Worm (Caenorhabditis elegans) whole organism, L4 larva: ENCODE data around the gene ZC239.4.

Experiments
- D1046.2 ChIP-seq: fragments of 200-800 bp; sonication (Bioruptor generic); IDR thresholded peaks from 2 replicates; pipeline ENCODE4 v1.3.6; 2022; ENCODE audit warnings: missing genetic modification characterization, missing compliant biosample characterization
- F49E8.2 ChIP-seq: sonication (generic microtip); optimal IDR thresholded peaks from 2 replicates; lab custom pipeline; 2016; ENCODE audit warnings: missing compliant biosample characterization, mild to moderate bottlenecking, missing genetic modification characterization, borderline replicate concordance
- Y75B8A.6 ChIP-seq: fragments of 200-800 bp; sonication (Bioruptor generic); IDR thresholded peaks from 2 replicates; pipeline ENCODE4 v1.3.6; 2022; ENCODE audit warnings: missing genetic modification reagents, missing genetic modification characterization, missing compliant biosample characterization
- ZK337.2 ChIP-seq: fragments of 200-800 bp; sonication (Bioruptor generic); IDR thresholded peaks from 2 replicates; pipeline ENCODE4 v1.3.6; 2022; ENCODE audit warnings: missing genetic modification reagents, missing genetic modification characterization, missing compliant biosample characterization
- aha-1 ChIP-seq: fragments of 150-350 bp; peaks from one replicate; lab custom pipeline; 2014; ENCODE audit warnings: missing biosample characterization, missing genetic modification characterization
- aly-2 ChIP-seq: sonication (generic microtip); optimal IDR thresholded peaks from 2 replicates; lab custom pipeline; 2018; ENCODE audit warnings: missing biosample characterization, missing genetic modification characterization
- ama-1 ChIP-seq: fragments of 150-350 bp; optimal IDR thresholded peaks from 2 replicates; lab custom pipeline; 2014; ENCODE audit warnings: inconsistent platforms, mixed read lengths
- attf-4 ChIP-seq: sonication (generic microtip); optimal IDR thresholded peaks from 3 replicates; lab custom pipeline; 2017; ENCODE audit warnings: missing biosample characterization, missing genetic modification characterization
- ceh-82 ChIP-seq: sonication (generic microtip); optimal IDR thresholded peaks from 2 replicates; lab custom pipeline; 2017; ENCODE audit warnings: missing biosample characterization, missing genetic modification characterization
- ctbp-1 ChIP-seq: fragments of 200-800 bp; sonication (Bioruptor generic); IDR thresholded peaks from 2 replicates; pipeline ENCODE4 v1.3.6; 2022; ENCODE audit warnings: missing genetic modification reagents, missing genetic modification characterization, missing compliant biosample characterization
- daf-16 ChIP-seq, 3 experiments: sonication (generic microtip); optimal IDR thresholded peaks; 2 replicates each; lab custom pipeline; 2016 to 2017; ENCODE audit warnings: missing genetic modification characterization in 3 of 3, missing genetic modification reagents in 3 of 3, mild to moderate bottlenecking in 2 of 3, missing compliant biosample characterization in 2 of 3, missing biosample characterization in 1 of 3, moderate library complexity in 1 of 3
- dmd-6 ChIP-seq: fragments of 200-800 bp; sonication (Bioruptor generic); IDR thresholded peaks from 2 replicates; pipeline ENCODE4 v1.3.6; 2022; ENCODE audit warnings: missing genetic modification reagents, missing genetic modification characterization, missing compliant biosample characterization
- dmd-8 ChIP-seq: fragments of 200-800 bp; sonication (Bioruptor generic); IDR thresholded peaks from 2 replicates; pipeline ENCODE4 v1.3.6; 2022; ENCODE audit warnings: missing genetic modification characterization, missing compliant biosample characterization
- dve-1 ChIP-seq: sonication (generic microtip); optimal IDR thresholded peaks from 2 replicates; lab custom pipeline; 2017; ENCODE audit warnings: antibody characterized with exemption, mild to moderate bottlenecking, missing genetic modification characterization, missing compliant biosample characterization; ENCODE audit not compliant: insufficient read depth
- fos-1 ChIP-seq: fragments of 150-350 bp; optimal IDR thresholded peaks from 2 replicates; lab custom pipeline; 2014; ENCODE audit warnings: missing biosample characterization, missing genetic modification characterization
- hif-1 ChIP-seq, 2 experiments: sonication (generic microtip); optimal IDR thresholded peaks; 2 replicates each; lab custom pipeline; 2016 to 2017; ENCODE audit warnings: missing compliant biosample characterization in 2 of 2, missing genetic modification characterization in 2 of 2, missing genetic modification reagents in 2 of 2, missing genotype in 2 of 2, mild to moderate bottlenecking in 1 of 2
- hlh-11 ChIP-seq: fragments of 200-800 bp; sonication (Bioruptor generic); optimal IDR thresholded peaks from 2 replicates; lab custom pipeline; 2018; ENCODE audit warnings: mild to moderate bottlenecking, missing genetic modification characterization, missing compliant biosample characterization
- hlh-30 ChIP-seq: sonication (generic microtip); optimal IDR thresholded peaks from 2 replicates; lab custom pipeline; 2017; ENCODE audit warnings: antibody characterized with exemption, mild to moderate bottlenecking, missing genetic modification characterization, missing compliant biosample characterization; ENCODE audit not compliant: insufficient read depth
- jun-1 ChIP-seq: fragments of 150-350 bp; optimal IDR thresholded peaks from 2 replicates; lab custom pipeline; 2014; ENCODE audit warnings: missing biosample characterization, missing genetic modification reagents, missing genetic modification characterization
- lin-1 ChIP-seq: fragments of 200-800 bp; sonication (Bioruptor generic); IDR thresholded peaks from 2 replicates; pipeline ENCODE4 v1.3.6; 2022; ENCODE audit warnings: missing genetic modification reagents, missing genetic modification characterization, missing compliant biosample characterization
- lin-38 ChIP-seq: fragments of 200-800 bp; sonication (Bioruptor generic); IDR thresholded peaks from 2 replicates; pipeline ENCODE4 v1.3.6; 2022; ENCODE audit warnings: missing genetic modification reagents, missing genetic modification characterization, missing compliant biosample characterization
- madf-5 ChIP-seq, 2 experiments: fragments of 200-800 bp; sonication (Bioruptor generic); IDR thresholded peaks; 2 replicates each; pipeline ENCODE4 v1.3.6; 2022; ENCODE audit warnings: missing compliant biosample characterization in 2 of 2, missing genetic modification characterization in 2 of 2
- madf-9 ChIP-seq: fragments of 200-800 bp; sonication (Bioruptor generic); conservative IDR thresholded peaks from 2 replicates; pipeline ENCODE4 v1.3.6; 2022; ENCODE audit warnings: missing genetic modification reagents, missing genetic modification characterization, missing compliant biosample characterization
- mdt-29 ChIP-seq: fragments of 200-800 bp; sonication (Bioruptor generic); IDR thresholded peaks from 2 replicates; pipeline ENCODE4 v1.3.6; 2022; ENCODE audit warnings: missing genetic modification reagents, missing genetic modification characterization, missing compliant biosample characterization
- mes-2 ChIP-seq: sonication (generic microtip); optimal IDR thresholded peaks from 2 replicates; lab custom pipeline; 2016; ENCODE audit warnings: missing genotype, mild to moderate bottlenecking, missing genetic modification characterization, missing compliant biosample characterization; ENCODE audit not compliant: poor library complexity, severe bottlenecking
- mxl-3 ChIP-seq: fragments of 200-800 bp; sonication (Bioruptor generic); optimal IDR thresholded peaks from 2 replicates; lab custom pipeline; 2018; ENCODE audit warnings: mild to moderate bottlenecking, missing genetic modification characterization, missing compliant biosample characterization
- nhr-10 ChIP-seq: fragments of 150-350 bp; optimal IDR thresholded peaks from 2 replicates; lab custom pipeline; 2014; ENCODE audit warnings: missing biosample characterization, missing genetic modification characterization
- nhr-102 ChIP-seq: sonication (generic microtip); optimal IDR thresholded peaks from 2 replicates; lab custom pipeline; 2016; ENCODE audit warnings: mild to moderate bottlenecking, missing genetic modification characterization, moderate library complexity, missing compliant biosample characterization
- nhr-11 ChIP-seq: fragments of 150-350 bp; optimal IDR thresholded peaks from 2 replicates; lab custom pipeline; 2014; ENCODE audit warnings: missing biosample characterization, missing genetic modification characterization
- nhr-111 ChIP-seq: fragments of 200-800 bp; sonication (Bioruptor generic); optimal IDR thresholded peaks from 2 replicates; lab custom pipeline; 2018; ENCODE audit warnings: mild to moderate bottlenecking, missing genetic modification characterization, missing compliant biosample characterization
- nhr-28 ChIP-seq: fragments of 150-350 bp; optimal IDR thresholded peaks from 2 replicates; lab custom pipeline; 2014; ENCODE audit warnings: missing biosample characterization, missing genetic modification characterization
- nhr-41 ChIP-seq: fragments of 200-800 bp; sonication (Bioruptor generic); IDR thresholded peaks from 2 replicates; pipeline ENCODE4 v1.3.6; 2022; ENCODE audit warnings: missing genetic modification reagents, missing genetic modification characterization, missing compliant biosample characterization
- nhr-48 ChIP-seq: sonication (generic microtip); optimal IDR thresholded peaks from 2 replicates; lab custom pipeline; 2016; ENCODE audit warnings: mild to moderate bottlenecking, missing genetic modification characterization, missing compliant biosample characterization
- nhr-6 ChIP-seq: fragments of 150-350 bp; optimal IDR thresholded peaks from 2 replicates; lab custom pipeline; 2014; ENCODE audit warnings: missing biosample characterization, missing genetic modification characterization
- nhr-77 ChIP-seq: fragments of 150-350 bp; optimal IDR thresholded peaks from 2 replicates; lab custom pipeline; 2014; ENCODE audit warnings: missing biosample characterization, missing genetic modification characterization
- pha-4 ChIP-seq, 2 experiments: fragments of 150-350 bp in 1 of 2; fragments of 200-800 bp in 1 of 2; sonication (Bioruptor generic) in 1 of 2; IDR thresholded peaks in 1 of 2; optimal IDR thresholded peaks in 1 of 2; 2 replicates each; pipeline versions ENCODE4 v1.3.6 to Lab custom; 2014 to 2022; ENCODE audit warnings: missing genetic modification characterization in 2 of 2, missing genetic modification reagents in 2 of 2, missing biosample characterization in 1 of 2, missing compliant biosample characterization in 1 of 2
- php-3 ChIP-seq: fragments of 200-800 bp; sonication (Bioruptor generic); IDR thresholded peaks from 2 replicates; pipeline ENCODE4 v1.3.6; 2022; ENCODE audit warnings: missing genetic modification reagents, missing genetic modification characterization, missing compliant biosample characterization
- pqm-1 ChIP-seq: sonication (generic microtip); optimal IDR thresholded peaks from 2 replicates; lab custom pipeline; 2017; ENCODE audit warnings: missing biosample characterization, missing genetic modification characterization
- saeg-2 ChIP-seq: fragments of 200-800 bp; sonication (Bioruptor generic); IDR thresholded peaks from 2 replicates; pipeline ENCODE4 v1.3.6; 2022; ENCODE audit warnings: missing genetic modification reagents, missing genetic modification characterization, missing compliant biosample characterization
- spr-3 ChIP-seq: fragments of 200-800 bp; sonication (Bioruptor generic); optimal IDR thresholded peaks from 2 replicates; lab custom pipeline; 2018; ENCODE audit warnings: mild to moderate bottlenecking, missing genetic modification characterization, missing compliant biosample characterization
- tra-1 ChIP-seq: fragments of 200-800 bp; sonication (Bioruptor generic); IDR thresholded peaks from 2 replicates; pipeline ENCODE4 v1.3.6; 2022; ENCODE audit warnings: missing genetic modification reagents, missing genetic modification characterization, missing compliant biosample characterization
- unc-62 ChIP-seq, 3 experiments: fragments of 150-350 bp in 1 of 3; sonication (generic microtip); optimal IDR thresholded peaks in 2 of 3; peaks in 1 of 3; 1 replicate in 1 of 3; 2 replicates in 2 of 3; lab custom pipeline; 2014 to 2017; ENCODE audit warnings: missing biosample characterization in 3 of 3, missing genetic modification characterization in 3 of 3, missing genetic modification reagents in 3 of 3, missing genotype in 1 of 3
- zag-1 ChIP-seq: fragments of 150-350 bp; optimal IDR thresholded peaks from 2 replicates; lab custom pipeline; 2014; ENCODE audit warnings: missing biosample characterization, missing genetic modification characterization
- zfp-3 ChIP-seq: fragments of 200-800 bp; sonication (Bioruptor generic); conservative IDR thresholded peaks from 2 replicates; pipeline ENCODE4 v1.3.6; 2022; ENCODE audit warnings: missing genetic modification reagents, missing genetic modification characterization, missing compliant biosample characterization

Gene ZC239.4

DNA sequence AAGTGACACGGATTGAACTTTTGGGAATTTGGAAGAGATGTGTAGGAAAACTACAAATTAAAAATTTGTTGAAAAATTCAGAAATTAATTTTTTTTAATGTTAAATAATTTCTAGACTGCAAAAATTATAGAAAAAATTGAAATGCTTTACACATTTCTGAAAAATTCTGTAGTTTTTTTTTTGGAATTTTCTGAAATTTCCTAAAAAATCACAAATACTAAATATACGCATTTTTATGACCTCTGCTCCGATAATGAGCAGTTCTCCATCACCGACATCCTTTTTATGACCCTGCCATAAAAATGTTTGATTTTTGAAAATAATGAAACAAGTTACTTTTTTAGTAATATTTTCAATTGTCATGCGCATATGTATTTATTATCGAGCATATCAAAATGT, 30.8 kb downstream of the ZC239.4 start:
- TF ChIP-seq fos-1 (tag; lab: Kevin White, UChicago), result peak; percentile 72
- TF ChIP-seq ama-1 (lab: Kevin White, UChicago), result no peak
- TF ChIP-seq Y75B8A.6 (GFP tag; lab: Robert Waterston, UW), result 0 out of 2 replicates have a peak, but pooled peaks have one; percentile 52
- no peak for TF ChIP-seq aly-2 (tag; lab: Kevin White, UChicago)
- TF ChIP-seq saeg-2 (GFP tag; lab: Robert Waterston, UW), result 0 out of 2 replicates have a peak, but pooled peaks have one; percentile 24
- peak; percentile 10 for TF ChIP-seq hlh-11 (tag; lab: Kevin White, UChicago)
- TF ChIP-seq ctbp-1, result no peak
- TF ChIP-seq pha-4 (GFP tag; IDR thresholded peaks at IDR 0.05; lab: Robert Waterston, UW), result peak; percentile 29; the same call in 1 of the 2 replicates
- no peak for TF ChIP-seq pha-4 (tag; optimal IDR thresholded peaks at IDR 0.05; lab: Kevin White, UChicago)
- TF ChIP-seq zfp-3, result peak; percentile 62; the same call in 1 of the 2 replicates
- TF ChIP-seq tra-1, result 0 out of 2 replicates have a peak, but pooled peaks have one; percentile 27
- TF ChIP-seq mxl-3 (GFP tag; lab: Kevin White, UChicago), result no peak
- TF ChIP-seq madf-9 (GFP tag; lab: Robert Waterston, UW), result no peak
- TF ChIP-seq ceh-82 (tag; lab: Kevin White, UChicago), result no peak
- no peak for TF ChIP-seq lin-1
- peak; percentile 48 for TF ChIP-seq nhr-28 (tag; lab: Kevin White, UChicago)
- peak; percentile 77 for TF ChIP-seq nhr-77 (tag; lab: Kevin White, UChicago)
- no peak for TF ChIP-seq mdt-29 (GFP tag; lab: Robert Waterston, UW)
- peak; percentile 75 for TF ChIP-seq dve-1 (tag; lab: Kevin White, UChicago)
- TF ChIP-seq php-3 (GFP tag; lab: Robert Waterston, UW), result peak; percentile 91
- TF ChIP-seq dmd-6 (GFP tag; lab: Robert Waterston, UW), result peak; percentile 58
- TF ChIP-seq pqm-1 (tag; lab: Kevin White, UChicago), result peak; percentile 79

DNA sequence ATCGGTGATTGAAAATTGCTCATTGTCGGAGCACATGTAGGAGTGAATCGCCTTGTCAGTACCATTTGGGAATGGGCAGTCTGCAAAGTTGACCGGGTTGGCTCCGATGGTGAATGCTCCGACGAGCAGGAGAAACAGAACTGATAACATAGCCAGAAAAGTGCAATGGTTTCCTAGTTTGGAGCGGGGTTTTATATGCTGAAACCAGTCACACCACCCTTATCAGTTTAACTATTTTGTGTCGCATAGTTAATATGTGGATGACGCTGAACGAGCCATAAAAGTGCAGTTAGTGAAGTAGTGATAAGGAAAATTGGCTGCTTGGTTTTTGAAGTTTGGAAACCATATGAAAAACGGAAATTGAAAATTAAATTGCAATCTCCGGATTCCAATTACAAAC, 31.8 kb downstream of the ZC239.4 start, which contains the start of gene C17F4.7:
Gene C17F4.7 (minus strand): TSS at position 180 of the 400 bp plus-strand sequence.
- TF ChIP-seq nhr-102 (peak; percentile 41), nhr-41 (GFP tag; lab: Robert Waterston, UW) (no peak), spr-3 (GFP tag; lab: Kevin White, UChicago) (no peak), nhr-11 (tag; lab: Kevin White, UChicago) (no peak), lin-38 (GFP tag; lab: Robert Waterston, UW) (0 out of 2 replicates have a peak, but pooled peaks have one; percentile 12), lin-1 (peak; percentile 77; the same call in 1 of the 2 replicates), nhr-77 (tag; lab: Kevin White, UChicago) (peak; percentile 65), hlh-30 (tag; lab: Kevin White, UChicago) (peak; percentile 2), tra-1 (peak; percentile 66; the same call in 1 of the 2 replicates), mes-2 (tag; lab: Kevin White, UChicago) (peak; percentile 14), zag-1 (tag; lab: Kevin White, UChicago) (no peak), F49E8.2 (tag; lab: Kevin White, UChicago) (no peak), D1046.2 (GFP tag; lab: Robert Waterston, UW) (no peak), pha-4 (GFP tag; IDR thresholded peaks at IDR 0.05; lab: Robert Waterston, UW) (no peak), pha-4 (tag; optimal IDR thresholded peaks at IDR 0.05; lab: Kevin White, UChicago) (no peak), dmd-8 (no peak), ceh-82 (tag; lab: Kevin White, UChicago) (no peak), pqm-1 (tag; lab: Kevin White, UChicago) (peak; percentile 84), aha-1 (tag; lab: Kevin White, UChicago) (peak; percentile 62), nhr-111 (GFP tag; lab: Kevin White, UChicago) (no peak), ctbp-1 (no peak), nhr-28 (tag; lab: Kevin White, UChicago) (peak; percentile 95), nhr-48 (tag; lab: Kevin White, UChicago) (peak; percentile 37), jun-1 (tag; lab: Kevin White, UChicago) (peak; percentile 12), dve-1 (tag; lab: Kevin White, UChicago) (peak; percentile 87), daf-16 (GFP tag; optimal IDR thresholded peaks at IDR 0.05; lab: Kevin White, UChicago) (no peak), daf-16 (tag; optimal IDR thresholded peaks at IDR 0.05; lab: Kevin White, UChicago) (peak; percentile 77), Y75B8A.6 (GFP tag; lab: Robert Waterston, UW) (no peak), php-3 (GFP tag; lab: Robert Waterston, UW) (peak; percentile 96), hlh-11 (tag; lab: Kevin White, UChicago) (peak; percentile 84), nhr-10 (tag; lab: Kevin White, UChicago) (no peak), nhr-6 (tag; lab: Kevin White, UChicago) (no peak), attf-4 (tag; lab: Kevin White, UChicago) (no peak), madf-5 (GFP tag; IDR thresholded peaks at IDR 0.05; lab: Robert Waterston, UW) (no peak), mxl-3 (GFP tag; lab: Kevin White, UChicago) (peak; percentile 62), ZK337.2 (GFP tag; lab: Robert Waterston, UW) (no peak), unc-62 (GFP tag; optimal IDR thresholded peaks at IDR 0.05 in 1 of 2; lab: Kevin White, UChicago) (peak in 1 of 2 experiments; percentile 80), unc-62 (tag; optimal IDR thresholded peaks at IDR 0.05; lab: Kevin White, UChicago) (no peak), dmd-6 (GFP tag; lab: Robert Waterston, UW) (peak; percentile 92), hif-1 (tag; optimal IDR thresholded peaks at IDR 0.05; lab: Kevin White, UChicago) (no peak)
